Worm (Caenorhabditis elegans) whole organism, L4 larva: ENCODE measurements around the gene ZK470.2.
A peak's percentile ranks its signal among the peaks of the same experiment; 100 is the strongest.

ENCODE experiments used
- F26F4.8 ChIP-seq: fragments of 200-800 bp; sonication (Bioruptor generic); conservative IDR thresholded peaks from 2 replicates; pipeline ENCODE4 v1.3.6; 2022; ENCODE audit warnings: missing genetic modification characterization, missing compliant biosample characterization
- F49E8.2 ChIP-seq: sonication (generic microtip); optimal IDR thresholded peaks from 2 replicates; lab custom pipeline; 2016; ENCODE audit warnings: missing compliant biosample characterization, mild to moderate bottlenecking, missing genetic modification characterization, borderline replicate concordance
- Y48G9A.11 ChIP-seq: fragments of 200-800 bp; sonication (Bioruptor generic); IDR thresholded peaks from 2 replicates; pipeline ENCODE4 v1.3.6; 2022; ENCODE audit warnings: missing genetic modification reagents, missing genetic modification characterization, missing compliant biosample characterization
- Y5F2A.4 ChIP-seq: fragments of 200-800 bp; sonication (Bioruptor generic); optimal IDR thresholded peaks from 2 replicates; lab custom pipeline; 2018; ENCODE audit warnings: mild to moderate bottlenecking, missing genetic modification characterization, missing compliant biosample characterization
- Y75B8A.6 ChIP-seq: fragments of 200-800 bp; sonication (Bioruptor generic); IDR thresholded peaks from 2 replicates; pipeline ENCODE4 v1.3.6; 2022; ENCODE audit warnings: missing genetic modification reagents, missing genetic modification characterization, missing compliant biosample characterization
- aha-1 ChIP-seq: fragments of 150-350 bp; peaks from one replicate; lab custom pipeline; 2014; ENCODE audit warnings: missing biosample characterization, missing genetic modification characterization
- ama-1 ChIP-seq: fragments of 150-350 bp; optimal IDR thresholded peaks from 2 replicates; lab custom pipeline; 2014; ENCODE audit warnings: inconsistent platforms, mixed read lengths
- attf-4 ChIP-seq: sonication (generic microtip); optimal IDR thresholded peaks from 3 replicates; lab custom pipeline; 2017; ENCODE audit warnings: missing biosample characterization, missing genetic modification characterization
- ceh-20 ChIP-seq: fragments of 200-800 bp; sonication (Bioruptor generic); IDR thresholded peaks from 2 replicates; pipeline ENCODE4 v1.3.6; 2022; ENCODE audit warnings: missing genetic modification reagents, missing genetic modification characterization, missing compliant biosample characterization
- ceh-32 ChIP-seq: sonication (generic microtip); optimal IDR thresholded peaks from 2 replicates; lab custom pipeline; 2016; ENCODE audit warnings: mild to moderate bottlenecking, missing genetic modification characterization, missing compliant biosample characterization; ENCODE audit not compliant: poor library complexity
- ces-1 ChIP-seq: fragments of 150-350 bp; sonication (generic microtip); optimal IDR thresholded peaks from 4 replicates; lab custom pipeline; 2014; ENCODE audit warnings: missing biosample characterization, missing genetic modification reagents, missing genetic modification characterization
- cey-2 ChIP-seq: sonication (generic microtip); optimal IDR thresholded peaks from 3 replicates; lab custom pipeline; 2017; ENCODE audit warnings: missing genetic modification characterization, mild to moderate bottlenecking, missing compliant biosample characterization, antibody characterized with exemption, borderline replicate concordance; ENCODE audit not compliant: insufficient read depth
- ctbp-1 ChIP-seq: fragments of 200-800 bp; sonication (Bioruptor generic); IDR thresholded peaks from 2 replicates; pipeline ENCODE4 v1.3.6; 2022; ENCODE audit warnings: missing genetic modification reagents, missing genetic modification characterization, missing compliant biosample characterization
- daf-8 ChIP-seq: fragments of 200-800 bp; sonication (Bioruptor generic); IDR thresholded peaks from 2 replicates; pipeline ENCODE4 v1.3.6; 2022; ENCODE audit warnings: missing genetic modification characterization, missing compliant biosample characterization
- dmd-6 ChIP-seq: fragments of 200-800 bp; sonication (Bioruptor generic); IDR thresholded peaks from 2 replicates; pipeline ENCODE4 v1.3.6; 2022; ENCODE audit warnings: missing genetic modification reagents, missing genetic modification characterization, missing compliant biosample characterization
- dpl-1 ChIP-seq: fragments of 150-350 bp; optimal IDR thresholded peaks from 2 replicates; lab custom pipeline; 2014; ENCODE audit warnings: missing biosample characterization, missing genetic modification reagents, missing genetic modification characterization
- egl-27 ChIP-seq: sonication (generic microtip); optimal IDR thresholded peaks from 3 replicates; lab custom pipeline; 2017; ENCODE audit warnings: missing biosample characterization, missing genetic modification reagents, missing genetic modification characterization
- gei-8 ChIP-seq: fragments of 200-800 bp; sonication (Bioruptor generic); optimal IDR thresholded peaks from 2 replicates; lab custom pipeline; 2018; ENCODE audit warnings: mild to moderate bottlenecking, missing genetic modification characterization, missing compliant biosample characterization
- hif-1 ChIP-seq, 2 experiments: sonication (generic microtip); optimal IDR thresholded peaks; 2 replicates each; lab custom pipeline; 2016 to 2017; ENCODE audit warnings: missing compliant biosample characterization in 2 of 2, missing genetic modification characterization in 2 of 2, missing genetic modification reagents in 2 of 2, missing genotype in 2 of 2, mild to moderate bottlenecking in 1 of 2
- hlh-11 ChIP-seq: fragments of 200-800 bp; sonication (Bioruptor generic); optimal IDR thresholded peaks from 2 replicates; lab custom pipeline; 2018; ENCODE audit warnings: mild to moderate bottlenecking, missing genetic modification characterization, missing compliant biosample characterization
- hlh-30 ChIP-seq: sonication (generic microtip); optimal IDR thresholded peaks from 2 replicates; lab custom pipeline; 2017; ENCODE audit warnings: antibody characterized with exemption, mild to moderate bottlenecking, missing genetic modification characterization, missing compliant biosample characterization; ENCODE audit not compliant: insufficient read depth
- lin-13 ChIP-seq: fragments of 150-350 bp; optimal IDR thresholded peaks from 2 replicates; lab custom pipeline; 2014; ENCODE audit warnings: missing biosample characterization, missing genetic modification reagents, missing genetic modification characterization
- lin-29 ChIP-seq: fragments of 200-800 bp; sonication (Bioruptor generic); IDR thresholded peaks from 2 replicates; pipeline ENCODE4 v1.3.6; 2022; ENCODE audit warnings: missing genetic modification reagents, missing genetic modification characterization, missing compliant biosample characterization
- lin-38 ChIP-seq: fragments of 200-800 bp; sonication (Bioruptor generic); IDR thresholded peaks from 2 replicates; pipeline ENCODE4 v1.3.6; 2022; ENCODE audit warnings: missing genetic modification reagents, missing genetic modification characterization, missing compliant biosample characterization
- lir-3 ChIP-seq: sonication (generic microtip); optimal IDR thresholded peaks from 2 replicates; lab custom pipeline; 2016; ENCODE audit warnings: mild to moderate bottlenecking, missing genetic modification characterization, missing compliant biosample characterization
- lsy-2 ChIP-seq, 2 experiments: fragments of 150-350 bp in 1 of 2; sonication (generic microtip) in 1 of 2; optimal IDR thresholded peaks; 2 replicates each; lab custom pipeline; 2014 to 2017; ENCODE audit warnings: missing biosample characterization in 2 of 2, missing genetic modification characterization in 2 of 2
- mdl-1 ChIP-seq, 2 experiments: fragments of 150-350 bp in 1 of 2; sonication (generic microtip) in 1 of 2; optimal IDR thresholded peaks; 2 replicates each; lab custom pipeline; 2014 to 2017; ENCODE audit warnings: missing biosample characterization in 2 of 2, missing genetic modification characterization in 2 of 2
- mxl-3 ChIP-seq: fragments of 200-800 bp; sonication (Bioruptor generic); optimal IDR thresholded peaks from 2 replicates; lab custom pipeline; 2018; ENCODE audit warnings: mild to moderate bottlenecking, missing genetic modification characterization, missing compliant biosample characterization
- nhr-10 ChIP-seq: fragments of 150-350 bp; optimal IDR thresholded peaks from 2 replicates; lab custom pipeline; 2014; ENCODE audit warnings: missing biosample characterization, missing genetic modification characterization
- nhr-102 ChIP-seq: sonication (generic microtip); optimal IDR thresholded peaks from 2 replicates; lab custom pipeline; 2016; ENCODE audit warnings: mild to moderate bottlenecking, missing genetic modification characterization, moderate library complexity, missing compliant biosample characterization
- nhr-11 ChIP-seq: fragments of 150-350 bp; optimal IDR thresholded peaks from 2 replicates; lab custom pipeline; 2014; ENCODE audit warnings: missing biosample characterization, missing genetic modification characterization
- nhr-237 ChIP-seq: sonication (generic microtip); optimal IDR thresholded peaks from 2 replicates; lab custom pipeline; 2017; ENCODE audit warnings: missing biosample characterization, missing genetic modification characterization
- nhr-25 ChIP-seq: sonication (generic microtip); optimal IDR thresholded peaks from 2 replicates; lab custom pipeline; 2017; ENCODE audit warnings: missing genetic modification characterization, mild to moderate bottlenecking, missing compliant biosample characterization, antibody characterized with exemption, moderate library complexity, borderline replicate concordance; ENCODE audit not compliant: insufficient read depth
- nhr-28 ChIP-seq: fragments of 150-350 bp; optimal IDR thresholded peaks from 2 replicates; lab custom pipeline; 2014; ENCODE audit warnings: missing biosample characterization, missing genetic modification characterization
- nhr-41 ChIP-seq: fragments of 200-800 bp; sonication (Bioruptor generic); IDR thresholded peaks from 2 replicates; pipeline ENCODE4 v1.3.6; 2022; ENCODE audit warnings: missing genetic modification reagents, missing genetic modification characterization, missing compliant biosample characterization
- nhr-42 ChIP-seq: fragments of 200-800 bp; sonication (Bioruptor generic); IDR thresholded peaks from 2 replicates; pipeline ENCODE4 v1.3.6; 2022; ENCODE audit warnings: missing genetic modification characterization, missing compliant biosample characterization
- nhr-48 ChIP-seq: sonication (generic microtip); optimal IDR thresholded peaks from 2 replicates; lab custom pipeline; 2016; ENCODE audit warnings: mild to moderate bottlenecking, missing genetic modification characterization, missing compliant biosample characterization
- nhr-6 ChIP-seq: fragments of 150-350 bp; optimal IDR thresholded peaks from 2 replicates; lab custom pipeline; 2014; ENCODE audit warnings: missing biosample characterization, missing genetic modification characterization
- nhr-76 ChIP-seq: fragments of 150-350 bp; optimal IDR thresholded peaks from 2 replicates; lab custom pipeline; 2014; ENCODE audit warnings: missing biosample characterization, missing genetic modification characterization
- nhr-77 ChIP-seq: fragments of 150-350 bp; optimal IDR thresholded peaks from 2 replicates; lab custom pipeline; 2014; ENCODE audit warnings: missing biosample characterization, missing genetic modification characterization
- pha-4 ChIP-seq, 2 experiments: fragments of 150-350 bp in 1 of 2; fragments of 200-800 bp in 1 of 2; sonication (Bioruptor generic) in 1 of 2; IDR thresholded peaks in 1 of 2; optimal IDR thresholded peaks in 1 of 2; 2 replicates each; pipeline versions ENCODE4 v1.3.6 to Lab custom; 2014 to 2022; ENCODE audit warnings: missing genetic modification characterization in 2 of 2, missing genetic modification reagents in 2 of 2, missing biosample characterization in 1 of 2, missing compliant biosample characterization in 1 of 2
- pqm-1 ChIP-seq: sonication (generic microtip); optimal IDR thresholded peaks from 2 replicates; lab custom pipeline; 2017; ENCODE audit warnings: missing biosample characterization, missing genetic modification characterization
- rbr-2 ChIP-seq: sonication (generic microtip); optimal IDR thresholded peaks from 2 replicates; lab custom pipeline; 2016; ENCODE audit warnings: missing genotype, missing genetic modification characterization, missing compliant biosample characterization
- skn-1 ChIP-seq: fragments of 150-350 bp; optimal IDR thresholded peaks from 2 replicates; lab custom pipeline; 2014; ENCODE audit warnings: missing biosample characterization, missing genetic modification characterization
- snpc-1.2 ChIP-seq: fragments of 200-800 bp; sonication (Bioruptor generic); IDR thresholded peaks from 2 replicates; pipeline ENCODE4 v1.3.6; 2022; ENCODE audit warnings: missing genetic modification reagents, missing genetic modification characterization, missing compliant biosample characterization
- tra-1 ChIP-seq: fragments of 200-800 bp; sonication (Bioruptor generic); IDR thresholded peaks from 2 replicates; pipeline ENCODE4 v1.3.6; 2022; ENCODE audit warnings: missing genetic modification reagents, missing genetic modification characterization, missing compliant biosample characterization
- unc-62 ChIP-seq, 3 experiments: fragments of 150-350 bp in 1 of 3; sonication (generic microtip); optimal IDR thresholded peaks in 2 of 3; peaks in 1 of 3; 1 replicate in 1 of 3; 2 replicates in 2 of 3; lab custom pipeline; 2014 to 2017; ENCODE audit warnings: missing biosample characterization in 3 of 3, missing genetic modification characterization in 3 of 3, missing genetic modification reagents in 3 of 3, missing genotype in 1 of 3
- vab-7 ChIP-seq: fragments of 200-800 bp; sonication (Bioruptor generic); IDR thresholded peaks from 2 replicates; pipeline ENCODE4 v1.3.6; 2022; ENCODE audit warnings: missing genetic modification reagents, missing genetic modification characterization, missing compliant biosample characterization
- zfp-3 ChIP-seq: fragments of 200-800 bp; sonication (Bioruptor generic); conservative IDR thresholded peaks from 2 replicates; pipeline ENCODE4 v1.3.6; 2022; ENCODE audit warnings: missing genetic modification reagents, missing genetic modification characterization, missing compliant biosample characterization
- zip-11 ChIP-seq: fragments of 200-800 bp; sonication (Bioruptor generic); IDR thresholded peaks from 2 replicates; pipeline ENCODE4 v1.3.6; 2022; ENCODE audit warnings: missing genetic modification characterization, missing compliant biosample characterization

Gene ZK470.2

ce11 chrX:4132243-4132642, 2.7 kb upstream of the ZK470.2 start (continued):
- TF ChIP-seq F49E8.2 (tag; lab: Kevin White, UChicago) = no peak
- peak; percentile 34; the same call in 1 of the 2 replicates for TF ChIP-seq dmd-6
- TF ChIP-seq nhr-77 = peak; percentile 38
- peak; percentile 7 for TF ChIP-seq nhr-11 (tag; lab: Kevin White, UChicago)
- no peak for TF ChIP-seq nhr-102 (tag; lab: Kevin White, UChicago)
- TF ChIP-seq hlh-11 (tag; lab: Kevin White, UChicago) = peak; percentile 89
- no peak for TF ChIP-seq nhr-41
- TF ChIP-seq nhr-10 (tag; lab: Kevin White, UChicago) = peak; percentile 48
- peak; percentile 91 for TF ChIP-seq aha-1 (tag; lab: Kevin White, UChicago)
- TF ChIP-seq vab-7 (GFP tag; lab: Robert Waterston, UW) = no peak
- no peak for TF ChIP-seq lir-3
- no peak for TF ChIP-seq nhr-42 (GFP tag; lab: Robert Waterston, UW)
- TF ChIP-seq Y5F2A.4 (GFP tag; lab: Kevin White, UChicago) = no peak
- no peak for TF ChIP-seq nhr-76 (tag; lab: Kevin White, UChicago)
- no peak for TF ChIP-seq egl-27 (tag; lab: Kevin White, UChicago)
- TF ChIP-seq gei-8 (GFP tag; lab: Kevin White, UChicago) = peak; percentile 1
- TF ChIP-seq daf-8 = no peak
- no peak for TF ChIP-seq lin-38 (GFP tag; lab: Robert Waterston, UW)
- TF ChIP-seq ces-1 (GFP tag; lab: Kevin White, UChicago) = no peak
- peak; percentile 81 for TF ChIP-seq cey-2 (tag; lab: Kevin White, UChicago)
- TF ChIP-seq Y75B8A.6 (GFP tag; lab: Robert Waterston, UW) = no peak
- no peak for TF ChIP-seq snpc-1.2 (GFP tag; lab: Robert Waterston, UW)
- TF ChIP-seq nhr-48 = peak; percentile 91
- no peak for TF ChIP-seq lin-13 (GFP tag; lab: Kevin White, UChicago)
- no peak for TF ChIP-seq F26F4.8
- no peak for TF ChIP-seq pha-4 (GFP tag; IDR thresholded peaks at IDR 0.05; lab: Robert Waterston, UW)
- no peak for TF ChIP-seq pha-4 (tag; optimal IDR thresholded peaks at IDR 0.05; lab: Kevin White, UChicago)
- no peak for TF ChIP-seq zip-11 (GFP tag; lab: Robert Waterston, UW)
- no peak for TF ChIP-seq pqm-1
- peak; percentile 26 for TF ChIP-seq nhr-25 (tag; lab: Kevin White, UChicago)
- TF ChIP-seq mxl-3 (GFP tag; lab: Kevin White, UChicago) = peak; percentile 97
- no peak for TF ChIP-seq rbr-2 (tag; lab: Kevin White, UChicago)
- TF ChIP-seq dpl-1 (GFP tag; lab: Kevin White, UChicago) = peak; percentile 38
- TF ChIP-seq ceh-20 (GFP tag; lab: Robert Waterston, UW) = peak; percentile 48; the same call in 1 of the 2 replicates
- no peak for TF ChIP-seq nhr-237 (tag; lab: Kevin White, UChicago)
- TF ChIP-seq ceh-32 (tag; lab: Kevin White, UChicago) = no peak
- TF ChIP-seq Y48G9A.11 (GFP tag; lab: Robert Waterston, UW) = no peak
- TF ChIP-seq mdl-1 (tag; optimal IDR thresholded peaks at IDR 0.05; lab: Kevin White, UChicago) = peak in 1 of 2 experiments; percentile 79
- peak; percentile 16 to 70 for TF ChIP-seq lsy-2 (tag; optimal IDR thresholded peaks at IDR 0.05; lab: Kevin White, UChicago)
- no peak for TF ChIP-seq ctbp-1 (GFP tag; lab: Robert Waterston, UW)
- no peak for TF ChIP-seq attf-4 (tag; lab: Kevin White, UChicago)
- TF ChIP-seq skn-1 (tag; lab: Kevin White, UChicago) = no peak
- no peak for TF ChIP-seq lin-29 (GFP tag; lab: Robert Waterston, UW)
- TF ChIP-seq hlh-30 (tag; lab: Kevin White, UChicago) = peak; percentile 87
- peak in 1 of 2 experiments; percentile 15 for TF ChIP-seq hif-1 (tag; optimal IDR thresholded peaks at IDR 0.05; lab: Kevin White, UChicago)
- TF ChIP-seq nhr-6 (tag; lab: Kevin White, UChicago) = no peak
- peak; percentile 60 for TF ChIP-seq nhr-28 (tag; lab: Kevin White, UChicago)
- TF ChIP-seq zfp-3 (GFP tag; lab: Robert Waterston, UW) = no peak
- TF ChIP-seq tra-1 (GFP tag; lab: Robert Waterston, UW) = 0 out of 2 replicates have a peak, but pooled peaks have one; percentile 25
- TF ChIP-seq unc-62 (GFP tag; optimal IDR thresholded peaks at IDR 0.05 in 1 of 2; lab: Kevin White, UChicago) = peak in 1 of 2 experiments; percentile 96
- TF ChIP-seq unc-62 (tag; optimal IDR thresholded peaks at IDR 0.05; lab: Kevin White, UChicago) = no peak
- no peak for TF ChIP-seq ama-1 (lab: Kevin White, UChicago)
